Fruit fly (Drosophila melanogaster): ENCODE results near the gene Rpn7.

- TF ChIP-seq Sp1 (GFP tag; optimal IDR thresholded peaks at IDR 0.05) (no peak), pan (optimal IDR thresholded peaks at IDR 0.05) (no peak), h (GFP tag; optimal IDR thresholded peaks at IDR 0.05) (no peak)
Observed at dm6 chr3R:22487037-22487492, 25.2 kb upstream of the Rpn7 start, which contains the start of gene Pfdn5.

All from whole organism, wandering third instar larva.